Worm (Caenorhabditis elegans): ENCODE data around the gene C14F11.4.

C14F11.4 gene

ce11 chrX:6252752-6253151 is 19.9 kb upstream of the C14F11.4 start:
- no peak for TF ChIP-seq ctbp-1 (GFP tag; IDR thresholded peaks at IDR 0.05)
- no peak for TF ChIP-seq nhr-48 (tag; optimal IDR thresholded peaks at IDR 0.05)
- TF ChIP-seq vab-7 (GFP tag; IDR thresholded peaks at IDR 0.05), result no peak
- no peak for TF ChIP-seq F10B5.3 (tag; optimal IDR thresholded peaks at IDR 0.05)
- TF ChIP-seq daf-16 (GFP tag; optimal IDR thresholded peaks at IDR 0.05), result no peak
- TF ChIP-seq daf-16 (tag; optimal IDR thresholded peaks at IDR 0.05), result peak; percentile 53
- no peak for TF ChIP-seq tag-97 (GFP tag; IDR thresholded peaks at IDR 0.05)
- TF ChIP-seq aha-1 (tag), result peak; percentile 22
- no peak for TF ChIP-seq Y105C5A.15 (GFP tag; IDR thresholded peaks at IDR 0.05)
- TF ChIP-seq dmd-9 (GFP tag; IDR thresholded peaks at IDR 0.05), result no peak
- TF ChIP-seq nhr-77 (tag; optimal IDR thresholded peaks at IDR 0.05), result no peak
- no peak for TF ChIP-seq skn-1 (tag; optimal IDR thresholded peaks at IDR 0.05)
- TF ChIP-seq dpl-1 (GFP tag; optimal IDR thresholded peaks at IDR 0.05), result no peak
- no peak for TF ChIP-seq attf-4 (tag; optimal IDR thresholded peaks at IDR 0.05)

- TF ChIP-seq mdt-29 (GFP tag; IDR thresholded peaks at IDR 0.05) (peak; percentile 79), Y75B8A.6 (GFP tag; IDR thresholded peaks at IDR 0.05) (no peak), mxl-2 (GFP tag; conservative IDR thresholded peaks at IDR 0.05) (0 out of 2 replicates have a peak, but pooled peaks have one; percentile 2), nhr-10 (tag; optimal IDR thresholded peaks at IDR 0.05) (peak; percentile 55), egl-43 (GFP tag; IDR thresholded peaks at IDR 0.05) (peak; percentile 64; the same call in 1 of the 2 replicates), lsy-2 (tag; optimal IDR thresholded peaks at IDR 0.05) (peak in 1 of 2 experiments; percentile 50), saeg-2 (GFP tag; IDR thresholded peaks at IDR 0.05) (0 out of 2 replicates have a peak, but pooled peaks have one; percentile 5), sdz-12 (GFP tag; optimal IDR thresholded peaks at IDR 0.05) (peak; percentile 31), hlh-11 (tag; optimal IDR thresholded peaks at IDR 0.05) (peak; percentile 71), nhr-11 (tag; optimal IDR thresholded peaks at IDR 0.05) (peak; percentile 73), nhr-28 (tag; optimal IDR thresholded peaks at IDR 0.05) (peak; percentile 46), gei-8 (GFP tag; optimal IDR thresholded peaks at IDR 0.05) (no peak), hlh-30 (tag; optimal IDR thresholded peaks at IDR 0.05; ENCODE audit: insufficient read depth) (peak; percentile 7), pha-4 (GFP tag; IDR thresholded peaks at IDR 0.05) (peak; percentile 57; the same call in 1 of the 2 replicates), pha-4 (tag; optimal IDR thresholded peaks at IDR 0.05) (no peak), ama-1 (optimal IDR thresholded peaks at IDR 0.05) (peak; percentile 99), mep-1 (tag; optimal IDR thresholded peaks at IDR 0.05) (peak; percentile 58), madf-5 (GFP tag; IDR thresholded peaks at IDR 0.05) (no peak), daf-16 (GFP tag; optimal IDR thresholded peaks at IDR 0.05) (peak; percentile 8 to 32), daf-16 (tag; optimal IDR thresholded peaks at IDR 0.05) (peak; percentile 34), hif-1 (tag; optimal IDR thresholded peaks at IDR 0.05) (peak in 1 of 2 experiments; percentile 36), dpl-1 (GFP tag; optimal IDR thresholded peaks at IDR 0.05) (no peak), set-16 (GFP tag; IDR thresholded peaks at IDR 0.05) (peak; percentile 85), aha-1 (tag) (peak; percentile 98), dmd-6 (GFP tag; IDR thresholded peaks at IDR 0.05) (peak; percentile 63), mdl-1 (tag; optimal IDR thresholded peaks at IDR 0.05) (peak; percentile 30 to 31), nhr-42 (GFP tag; IDR thresholded peaks at IDR 0.05) (no peak; the same call in 1 of the 2 replicates), nhr-111 (GFP tag; optimal IDR thresholded peaks at IDR 0.05) (no peak), nhr-48 (tag; optimal IDR thresholded peaks at IDR 0.05) (peak; percentile 15), T26A8.4 (GFP tag; IDR thresholded peaks at IDR 0.05) (peak; percentile 69; the same call in 1 of the 2 replicates), nhr-102 (tag; optimal IDR thresholded peaks at IDR 0.05) (no peak), tra-1 (GFP tag; IDR thresholded peaks at IDR 0.05) (peak; percentile 62; the same call in 1 of the 2 replicates), zfp-3 (GFP tag; conservative IDR thresholded peaks at IDR 0.05) (peak; percentile 44; the same call in 1 of the 2 replicates), madf-9 (GFP tag; conservative IDR thresholded peaks at IDR 0.05) (0 out of 2 replicates have a peak, but pooled peaks have one; percentile 28), rbr-2 (tag; optimal IDR thresholded peaks at IDR 0.05) (peak; percentile 37), hmg-1.1 (GFP tag; IDR thresholded peaks at IDR 0.05) (peak; percentile 65), nhr-6 (tag; optimal IDR thresholded peaks at IDR 0.05) (no peak)
Measured at ce11 chrX:6251947-6252617, 19.2 kb upstream of the C14F11.4 start.
